Fruit fly (Drosophila melanogaster) whole organism, wandering third instar larva: Measurements from ENCODE around the gene blot.

Experiments used
- Dfd ChIP-seq: fragments of >200 bp; optimal IDR thresholded peaks from 2 replicates; lab custom pipeline; 2017; ENCODE audit warnings: missing biosample characterization, missing genetic modification characterization
- GATAd ChIP-seq: sonication (Bioruptor generic); optimal IDR thresholded peaks from 2 replicates; lab custom pipeline; 2016; ENCODE audit warnings: missing biosample characterization, missing genetic modification characterization
- Hr78 ChIP-seq: fragments of >200 bp; optimal IDR thresholded peaks from 2 replicates; lab custom pipeline; 2017; ENCODE audit warnings: missing biosample characterization, missing genetic modification characterization
- Myc ChIP-seq: fragments of >200 bp; optimal IDR thresholded peaks from 2 replicates; lab custom pipeline; 2017
- br ChIP-seq: fragments of 200-800 bp; sonication (Bioruptor generic); optimal IDR thresholded peaks from 2 replicates; lab custom pipeline; 2016; ENCODE audit warnings: missing biosample characterization, missing genetic modification characterization
- fru ChIP-seq: fragments of 200-800 bp; sonication (Bioruptor generic); optimal IDR thresholded peaks from 3 replicates; lab custom pipeline; 2016; ENCODE audit warnings: missing biosample characterization, mild to moderate bottlenecking, missing genetic modification characterization
- h ChIP-seq: fragments of 200-800 bp; sonication (Bioruptor generic); optimal IDR thresholded peaks from 3 replicates; lab custom pipeline; 2016; ENCODE audit warnings: missing biosample characterization, mild to moderate bottlenecking, missing genetic modification characterization
- psq ChIP-seq: fragments of 200-800 bp; sonication (Bioruptor generic); optimal IDR thresholded peaks from 3 replicates; lab custom pipeline; 2017; ENCODE audit warnings: missing biosample characterization, mild to moderate bottlenecking, missing genetic modification characterization, moderate library complexity
- rgr ChIP-seq: fragments of 200-800 bp; sonication (Bioruptor generic); optimal IDR thresholded peaks from 3 replicates; lab custom pipeline; 2016; ENCODE audit warnings: missing biosample characterization, mild to moderate bottlenecking, missing genetic modification characterization
- sage ChIP-seq: fragments of 200-800 bp; sonication (Bioruptor generic); optimal IDR thresholded peaks from 2 replicates; lab custom pipeline; 2016; ENCODE audit warnings: missing biosample characterization, mild to moderate bottlenecking, missing genetic modification characterization
- sv ChIP-seq: fragments of 200-800 bp; sonication (Bioruptor generic); optimal IDR thresholded peaks from 3 replicates; lab custom pipeline; 2016; ENCODE audit warnings: missing biosample characterization, missing genetic modification characterization
- usp ChIP-seq: fragments of >200 bp; optimal IDR thresholded peaks from 2 replicates; lab custom pipeline; 2017; ENCODE audit warnings: missing biosample characterization, missing genetic modification characterization
- woc ChIP-seq: sonication (Bioruptor generic); optimal IDR thresholded peaks from 2 replicates; lab custom pipeline; 2016; ENCODE audit warnings: missing biosample characterization, mild to moderate bottlenecking, missing genetic modification characterization

dm6 chr3L:17388895-17389294, 32.4 kb downstream of the blot start, which contains the start of gene CG13731:
- TF ChIP-seq Myc (lab: Kevin White, UChicago) (no peak), psq (GFP tag; lab: Kevin White, UChicago) (no peak), sage (GFP tag; lab: Kevin White, UChicago) (no peak), usp (GFP tag; lab: Kevin White, UChicago) (no peak), Hr78 (GFP tag; lab: Kevin White, UChicago) (no peak), fru (no peak), sv (GFP tag; lab: Kevin White, UChicago) (no peak), br (GFP tag; lab: Kevin White, UChicago) (no peak), woc (no peak), h (GFP tag; lab: Kevin White, UChicago) (no peak), Dfd (no peak), GATAd (GFP tag; lab: Kevin White, UChicago) (peak; percentile 6), rgr (GFP tag; lab: Kevin White, UChicago) (no peak)
